Fruit fly (Drosophila melanogaster): ENCODE results near the gene Qtzl.

The Qtzl gene

dm6 chr2L:11949917-11950316, 45.6 kb upstream of the Qtzl start (continued):
- TF ChIP-seq CG1647 (GFP tag; optimal IDR thresholded peaks at IDR 0.05) (no peak), Mrtf (GFP tag; IDR thresholded peaks at IDR 0.05) (peak; percentile 39; the same call in 1 of the 3 replicates), dm (GFP tag; optimal IDR thresholded peaks at IDR 0.05) (no peak), lola (GFP tag; optimal IDR thresholded peaks at IDR 0.05) (peak in 1 of 3 experiments; percentile 68), sens-2 (GFP tag; IDR thresholded peaks at IDR 0.05) (peak; percentile 51; the same call in 1 of the 2 replicates), dpn (GFP tag; optimal IDR thresholded peaks at IDR 0.05) (peak; percentile 23 to 30), hb (GFP tag; IDR thresholded peaks at IDR 0.05; ENCODE audit: partially characterized antibody) (no peak), hkb (optimal IDR thresholded peaks at IDR 0.05) (no peak), hkb (GFP tag; IDR thresholded peaks at IDR 0.05) (peak; percentile 71), Rfx (GFP tag; IDR thresholded peaks at IDR 0.05) (0 out of 2 replicates have a peak, but pooled peaks have one; percentile 8), Hsf (GFP tag; optimal IDR thresholded peaks at IDR 0.05) (peak; percentile 41), D (optimal IDR thresholded peaks at IDR 0.05) (no peak), D (GFP tag; optimal IDR thresholded peaks at IDR 0.05) (peak; percentile 28), Mes4 (GFP tag; optimal IDR thresholded peaks at IDR 0.05) (no peak), CG8765 (GFP tag; IDR thresholded peaks at IDR 0.05) (peak; percentile 55; the same call in 1 of the 2 replicates), jing (GFP tag; optimal IDR thresholded peaks at IDR 0.05) (peak; percentile 23), aop (GFP tag; IDR thresholded peaks at IDR 0.05) (no peak), stc (GFP tag; IDR thresholded peaks at IDR 0.05) (peak; percentile 34; the same call in 1 of the 2 replicates), TFAM (GFP tag; optimal IDR thresholded peaks at IDR 0.05) (no peak), eyg (GFP tag; optimal IDR thresholded peaks at IDR 0.05) (no peak), CG12769 (tag; optimal IDR thresholded peaks at IDR 0.05) (peak; percentile 4), CG30431 (GFP tag; optimal IDR thresholded peaks at IDR 0.05) (peak; percentile 42), pum (GFP tag; optimal IDR thresholded peaks at IDR 0.05) (peak; percentile 11), CG1832 (GFP tag; optimal IDR thresholded peaks at IDR 0.05) (no peak), unpg (GFP tag; optimal IDR thresholded peaks at IDR 0.05) (peak; percentile 56), ase (GFP tag; IDR thresholded peaks at IDR 0.05) (0 out of 3 replicates have a peak, but pooled peaks have one; percentile 17), Fer1 (GFP tag; optimal IDR thresholded peaks at IDR 0.05) (no peak), Optix (GFP tag; IDR thresholded peaks at IDR 0.05) (peak; percentile 41; the same call in 1 of the 3 replicates), CG6689 (GFP tag; IDR thresholded peaks at IDR 0.05) (peak; percentile 56), CG31441 (GFP tag; IDR thresholded peaks at IDR 0.05) (peak; percentile 41; the same call in 1 of the 2 replicates), CG6813 (GFP tag; optimal IDR thresholded peaks at IDR 0.05) (no peak), Ptx1 (GFP tag; IDR thresholded peaks at IDR 0.05) (peak; percentile 55), peb (GFP tag; IDR thresholded peaks at IDR 0.05) (no peak), CG3726 (GFP tag; IDR thresholded peaks at IDR 0.05) (0 out of 3 replicates have a peak, but pooled peaks have one; percentile 44), CG17385 (GFP tag; optimal IDR thresholded peaks at IDR 0.05) (peak; percentile 27), onecut (GFP tag; IDR thresholded peaks at IDR 0.05) (peak; percentile 43; the same call in 1 of the 2 replicates), CG4424 (GFP tag; optimal IDR thresholded peaks at IDR 0.05) (peak; percentile 8), B-H1 (GFP tag; IDR thresholded peaks at IDR 0.05) (no peak), fu2 (GFP tag; optimal IDR thresholded peaks at IDR 0.05) (no peak), grau (tag; optimal IDR thresholded peaks at IDR 0.05) (peak; percentile 44), lilli (GFP tag; optimal IDR thresholded peaks at IDR 0.05) (peak; percentile 16), slbo (GFP tag; IDR thresholded peaks at IDR 0.05) (peak; percentile 45), CG8388 (GFP tag; optimal IDR thresholded peaks at IDR 0.05) (peak; percentile 39), Hmx (GFP tag; optimal IDR thresholded peaks at IDR 0.05) (no peak), CG9609 (GFP tag; optimal IDR thresholded peaks at IDR 0.05) (peak; percentile 0), vfl (GFP tag; optimal IDR thresholded peaks at IDR 0.05) (no peak), CG10267 (tag; optimal IDR thresholded peaks at IDR 0.05) (peak; percentile 15), CG6254 (GFP tag; optimal IDR thresholded peaks at IDR 0.05) (no peak), Six4 (GFP tag; optimal IDR thresholded peaks at IDR 0.05) (no peak), Taf1 (GFP tag; IDR thresholded peaks at IDR 0.05) (no peak), CG12104 (GFP tag; optimal IDR thresholded peaks at IDR 0.05) (peak; percentile 4), HLH3B (GFP tag; IDR thresholded peaks at IDR 0.05) (peak; percentile 37; the same call in 1 of the 2 replicates)

All from whole organism, embryonic.